Worm (Caenorhabditis elegans) whole organism, L3 larva: Measurements from ENCODE around the gene R02D1.2.
"Not testable (repeated sequence)": the region's sequence is repeated elsewhere in the genome, so short reads cannot be mapped to it uniquely, and the experiment has no call there.

Source experiments
- ceh-16 ChIP-seq: sonication (generic microtip); optimal IDR thresholded peaks from 2 replicates; lab custom pipeline; 2017; ENCODE audit warnings: missing biosample characterization, missing genetic modification characterization
- elt-2 ChIP-seq: sonication (generic microtip); optimal IDR thresholded peaks from 2 replicates; lab custom pipeline; 2016; ENCODE audit warnings: missing genetic modification reagents, mild to moderate bottlenecking, missing genetic modification characterization, missing compliant biosample characterization
- fkh-10 ChIP-seq: sonication (generic microtip); optimal IDR thresholded peaks from 2 replicates; lab custom pipeline; 2017; ENCODE audit warnings: missing biosample characterization, missing genetic modification reagents, missing genetic modification characterization
- fos-1 ChIP-seq: fragments of 150-350 bp; optimal IDR thresholded peaks from 2 replicates; lab custom pipeline; 2014; ENCODE audit warnings: missing biosample characterization, missing genetic modification characterization
- mdl-1 ChIP-seq: fragments of 150-350 bp; optimal IDR thresholded peaks from 2 replicates; lab custom pipeline; 2014; ENCODE audit warnings: missing biosample characterization, missing genetic modification characterization
- nhr-11 ChIP-seq: fragments of 150-350 bp; optimal IDR thresholded peaks from 2 replicates; lab custom pipeline; 2014; ENCODE audit warnings: missing biosample characterization, missing genetic modification characterization
- nhr-12 ChIP-seq: fragments of 150-350 bp; optimal IDR thresholded peaks from 2 replicates; lab custom pipeline; 2014; ENCODE audit warnings: missing biosample characterization, missing genetic modification characterization
- nhr-237 ChIP-seq: fragments of 150-350 bp; optimal IDR thresholded peaks from 2 replicates; lab custom pipeline; 2014; ENCODE audit warnings: missing biosample characterization, missing genetic modification characterization
- nhr-28 ChIP-seq: fragments of 150-350 bp; optimal IDR thresholded peaks from 2 replicates; lab custom pipeline; 2014; ENCODE audit warnings: missing biosample characterization, missing genetic modification characterization
- nhr-77 ChIP-seq: fragments of 150-350 bp; optimal IDR thresholded peaks from 2 replicates; lab custom pipeline; 2014; ENCODE audit warnings: missing biosample characterization, missing genetic modification characterization
- snpc-4 ChIP-seq: fragments of 150-350 bp; optimal IDR thresholded peaks from 2 replicates; lab custom pipeline; 2014; ENCODE audit warnings: missing biosample characterization, missing genetic modification characterization
- unc-62 ChIP-seq: fragments of 150-350 bp; sonication (generic microtip); optimal IDR thresholded peaks from 4 replicates; lab custom pipeline; 2014; ENCODE audit warnings: missing biosample characterization, missing genetic modification reagents, missing genetic modification characterization
- zag-1 ChIP-seq: fragments of 150-350 bp; optimal IDR thresholded peaks from 2 replicates; lab custom pipeline; 2014; ENCODE audit warnings: missing biosample characterization, missing genetic modification characterization

ce11 chrV:4278735-4279134 lies 43.9 kb downstream of the R02D1.2 start, which contains the start of gene srt-20:
- not testable (repeated sequence) for TF ChIP-seq fkh-10; nhr-77 (tag; lab: Kevin White, UChicago); unc-62 (GFP tag; lab: Kevin White, UChicago); nhr-12 (tag; lab: Kevin White, UChicago); nhr-11 (tag; lab: Kevin White, UChicago); fos-1 (tag; lab: Kevin White, UChicago); snpc-4; zag-1; ceh-16 (tag; lab: Kevin White, UChicago); nhr-28 (tag; lab: Kevin White, UChicago); nhr-237 (tag; lab: Kevin White, UChicago); elt-2; mdl-1 (tag; lab: Kevin White, UChicago)
